Worm (Caenorhabditis elegans) whole organism, L1 larva: ENCODE data around the gene C37C3.12.

Experiments
- C04F5.9 ChIP-seq: sonication (generic microtip); optimal IDR thresholded peaks from 2 replicates; lab custom pipeline; 2016; ENCODE audit warnings: missing genetic modification characterization, missing compliant biosample characterization
- C16A3.4 ChIP-seq: fragments of 150-350 bp; optimal IDR thresholded peaks from 2 replicates; lab custom pipeline; 2014; ENCODE audit warnings: missing biosample characterization, missing genetic modification characterization
- C34B4.2 ChIP-seq: sonication (generic microtip); optimal IDR thresholded peaks from 2 replicates; lab custom pipeline; 2017; ENCODE audit warnings: mild to moderate bottlenecking, missing genetic modification characterization, missing compliant biosample characterization
- F16B12.6 ChIP-seq: fragments of 150-350 bp; optimal IDR thresholded peaks from 2 replicates; lab custom pipeline; 2014; ENCODE audit warnings: missing biosample characterization, missing genetic modification characterization
- aha-1 ChIP-seq: fragments of 150-350 bp; optimal IDR thresholded peaks from 2 replicates; lab custom pipeline; 2014; ENCODE audit warnings: missing biosample characterization, missing genetic modification characterization
- blmp-1 ChIP-seq: fragments of 150-350 bp; optimal IDR thresholded peaks from 2 replicates; lab custom pipeline; 2014; ENCODE audit warnings: missing biosample characterization, missing genetic modification characterization
- ceh-82 ChIP-seq, 3 experiments: fragments of 150-350 bp in 1 of 3; sonication (generic microtip) in 2 of 3; optimal IDR thresholded peaks; 2 replicates each; lab custom pipeline; 2014 to 2017; ENCODE audit warnings: missing biosample characterization in 3 of 3, missing genetic modification characterization in 3 of 3
- ceh-88 ChIP-seq: fragments of 200-800 bp; sonication (Bioruptor generic); IDR thresholded peaks from 2 replicates; pipeline ENCODE4 v1.3.6; 2022; ENCODE audit warnings: missing genetic modification characterization, missing compliant biosample characterization
- ceh-90 ChIP-seq: sonication (generic microtip); optimal IDR thresholded peaks from 2 replicates; lab custom pipeline; 2016; ENCODE audit warnings: missing genetic modification characterization, missing compliant biosample characterization
- dsc-1 ChIP-seq: sonication (generic microtip); optimal IDR thresholded peaks from 2 replicates; lab custom pipeline; 2016; ENCODE audit warnings: mild to moderate bottlenecking, missing genetic modification characterization, missing compliant biosample characterization
- efl-1 ChIP-seq, 4 experiments: fragments of 150-350 bp; optimal IDR thresholded peaks in 3 of 4; peaks in 1 of 4; 1 replicate in 1 of 4; 2 replicates in 3 of 4; lab custom pipeline; 2014; ENCODE audit warnings: missing biosample characterization in 2 of 4, missing genetic modification characterization in 2 of 4, missing genetic modification reagents in 2 of 4
- elt-3 ChIP-seq, 6 experiments: fragments of 150-350 bp in 1 of 6; sonication (generic microtip); optimal IDR thresholded peaks; 2 replicates each; lab custom pipeline; 2017 to 2018; ENCODE audit warnings: missing biosample characterization in 6 of 6, missing genetic modification characterization in 6 of 6, inconsistent platforms in 1 of 6
- fkh-10 ChIP-seq: sonication (generic microtip); optimal IDR thresholded peaks from 2 replicates; lab custom pipeline; 2017; ENCODE audit warnings: missing biosample characterization, missing genetic modification reagents, missing genetic modification characterization
- fos-1 ChIP-seq: fragments of 150-350 bp; optimal IDR thresholded peaks from 2 replicates; lab custom pipeline; 2014; ENCODE audit warnings: missing biosample characterization, missing genetic modification characterization
- grh-1 ChIP-seq: fragments of 200-800 bp; sonication (Bioruptor generic); IDR thresholded peaks from 2 replicates; pipeline ENCODE4 v1.3.6; 2022; ENCODE audit warnings: missing genetic modification reagents, missing genetic modification characterization, missing compliant biosample characterization
- hlh-17 ChIP-seq: fragments of 200-800 bp; sonication (Bioruptor generic); optimal IDR thresholded peaks from 2 replicates; lab custom pipeline; 2018; ENCODE audit warnings: missing genetic modification characterization, mild to moderate bottlenecking, missing compliant biosample characterization, moderate library complexity, borderline replicate concordance
- isw-1 ChIP-seq: fragments of 200-800 bp; sonication (Bioruptor generic); IDR thresholded peaks from 2 replicates; pipeline ENCODE4 v1.3.6; 2022; ENCODE audit warnings: missing genetic modification characterization, missing compliant biosample characterization
- jun-1 ChIP-seq: fragments of 150-350 bp; optimal IDR thresholded peaks from 2 replicates; lab custom pipeline; 2014; ENCODE audit warnings: missing biosample characterization, missing genetic modification reagents, missing genetic modification characterization
- lin-14 ChIP-seq: fragments of 200-800 bp; sonication (Bioruptor generic); optimal IDR thresholded peaks from 2 replicates; lab custom pipeline; 2018; ENCODE audit warnings: mild to moderate bottlenecking, missing genetic modification characterization, moderate library complexity, missing compliant biosample characterization
- lin-35 ChIP-seq, 2 experiments: fragments of 150-350 bp; optimal IDR thresholded peaks; 2 replicates each; lab custom pipeline; 2014; ENCODE audit warnings: missing biosample characterization in 2 of 2, missing genetic modification characterization in 2 of 2, missing genetic modification reagents in 2 of 2
- lin-39 ChIP-seq: fragments of 150-350 bp; optimal IDR thresholded peaks from 2 replicates; lab custom pipeline; 2014; ENCODE audit warnings: missing biosample characterization, missing genetic modification reagents, missing genetic modification characterization
- lir-3 ChIP-seq: sonication (generic microtip); optimal IDR thresholded peaks from 2 replicates; lab custom pipeline; 2016; ENCODE audit warnings: mild to moderate bottlenecking, missing genetic modification characterization, moderate library complexity, missing compliant biosample characterization; ENCODE audit not compliant: poor library complexity
- lsy-2 ChIP-seq, 2 experiments: fragments of 150-350 bp; optimal IDR thresholded peaks; 2 replicates each; lab custom pipeline; 2014; ENCODE audit warnings: missing biosample characterization in 2 of 2, missing genetic modification characterization in 2 of 2
- mab-9 ChIP-seq: fragments of 200-800 bp; sonication (Bioruptor generic); IDR thresholded peaks from 2 replicates; pipeline ENCODE4 v1.3.6; 2022; ENCODE audit warnings: missing genetic modification reagents, missing genetic modification characterization, missing compliant biosample characterization
- mdl-1 ChIP-seq, 2 experiments: fragments of 150-350 bp; optimal IDR thresholded peaks; 2 replicates each; lab custom pipeline; 2014 to 2017; ENCODE audit warnings: missing biosample characterization in 2 of 2, missing genetic modification characterization in 2 of 2, inconsistent platforms in 1 of 2
- mef-2 ChIP-seq: fragments of 150-350 bp; optimal IDR thresholded peaks from 2 replicates; lab custom pipeline; 2014; ENCODE audit warnings: missing biosample characterization, missing genetic modification characterization
- nhr-12 ChIP-seq: sonication (generic microtip); optimal IDR thresholded peaks from 2 replicates; lab custom pipeline; 2017; ENCODE audit warnings: missing biosample characterization, missing genetic modification characterization
- nhr-19 ChIP-seq: fragments of 200-800 bp; sonication (Bioruptor generic); conservative IDR thresholded peaks from 2 replicates; pipeline ENCODE4 v1.3.6; 2022; ENCODE audit warnings: missing genetic modification characterization, missing compliant biosample characterization
- nhr-20 ChIP-seq: sonication (generic microtip); optimal IDR thresholded peaks from 2 replicates; lab custom pipeline; 2016; ENCODE audit warnings: mild to moderate bottlenecking, missing genetic modification characterization, missing compliant biosample characterization
- nhr-237 ChIP-seq: fragments of 150-350 bp; optimal IDR thresholded peaks from 2 replicates; lab custom pipeline; 2014; ENCODE audit warnings: missing biosample characterization, missing genetic modification characterization
- nhr-47 ChIP-seq: sonication (generic microtip); optimal IDR thresholded peaks from 2 replicates; lab custom pipeline; 2016; ENCODE audit warnings: mild to moderate bottlenecking, missing genetic modification characterization, moderate library complexity, missing compliant biosample characterization
- nhr-71 ChIP-seq: sonication (generic microtip); optimal IDR thresholded peaks from 2 replicates; lab custom pipeline; 2016; ENCODE audit warnings: mild to moderate bottlenecking, missing genetic modification characterization, moderate library complexity, missing compliant biosample characterization
- nhr-77 ChIP-seq: fragments of 150-350 bp; optimal IDR thresholded peaks from 2 replicates; lab custom pipeline; 2014; ENCODE audit warnings: missing biosample characterization, missing genetic modification characterization
- nhr-84 ChIP-seq: sonication (generic microtip); optimal IDR thresholded peaks from 2 replicates; lab custom pipeline; 2017; ENCODE audit warnings: missing biosample characterization, missing genetic modification characterization
- pag-3 ChIP-seq: sonication (generic microtip); optimal IDR thresholded peaks from 2 replicates; lab custom pipeline; 2017; ENCODE audit warnings: missing genetic modification characterization, mild to moderate bottlenecking, missing compliant biosample characterization, antibody characterized with exemption, borderline replicate concordance; ENCODE audit not compliant: insufficient read depth
- rnt-1 ChIP-seq: sonication (generic microtip); optimal IDR thresholded peaks from 2 replicates; lab custom pipeline; 2016; ENCODE audit warnings: mild to moderate bottlenecking, missing genetic modification characterization, moderate library complexity, missing compliant biosample characterization
- snu-23 ChIP-seq: sonication (generic microtip); optimal IDR thresholded peaks from 2 replicates; lab custom pipeline; 2016; ENCODE audit warnings: missing genetic modification characterization, missing compliant biosample characterization
- sptf-1 ChIP-seq: fragments of 150-350 bp; optimal IDR thresholded peaks from 2 replicates; lab custom pipeline; 2014; ENCODE audit warnings: missing biosample characterization, missing genetic modification characterization
- sup-37 ChIP-seq: fragments of 200-800 bp; sonication (Bioruptor generic); optimal IDR thresholded peaks from 2 replicates; lab custom pipeline; 2018; ENCODE audit warnings: mild to moderate bottlenecking, missing genetic modification characterization, missing compliant biosample characterization
- swsn-7 ChIP-seq: sonication (generic microtip); optimal IDR thresholded peaks from 2 replicates; lab custom pipeline; 2016; ENCODE audit warnings: missing genetic modification characterization, missing compliant biosample characterization
- tbx-2 ChIP-seq: sonication (generic microtip); optimal IDR thresholded peaks from 2 replicates; lab custom pipeline; 2016; ENCODE audit warnings: missing genetic modification characterization, missing compliant biosample characterization
- unc-130 ChIP-seq: fragments of 150-350 bp; optimal IDR thresholded peaks from 2 replicates; lab custom pipeline; 2017; ENCODE audit warnings: missing biosample characterization, missing genetic modification characterization, inconsistent platforms
- unc-62 ChIP-seq: fragments of 150-350 bp; optimal IDR thresholded peaks from 2 replicates; lab custom pipeline; 2014; ENCODE audit warnings: missing biosample characterization, missing genetic modification reagents, missing genetic modification characterization
- unc-98 ChIP-seq: fragments of 200-800 bp; sonication (Bioruptor generic); IDR thresholded peaks from 2 replicates; pipeline ENCODE4 v1.3.6; 2022; ENCODE audit warnings: missing genetic modification characterization, missing compliant biosample characterization
- vab-15 ChIP-seq: sonication (generic microtip); optimal IDR thresholded peaks from 2 replicates; lab custom pipeline; 2017; ENCODE audit warnings: missing genotype, mild to moderate bottlenecking, missing genetic modification characterization, missing compliant biosample characterization
- xbp-1 ChIP-seq: sonication (generic microtip); optimal IDR thresholded peaks from 2 replicates; lab custom pipeline; 2016; ENCODE audit warnings: missing genetic modification characterization, missing compliant biosample characterization
- zip-4 ChIP-seq: fragments of 200-800 bp; sonication (Bioruptor generic); optimal IDR thresholded peaks from 2 replicates; lab custom pipeline; 2018; ENCODE audit warnings: mild to moderate bottlenecking, missing genetic modification characterization, moderate library complexity, missing compliant biosample characterization
- ztf-11 ChIP-seq, 2 experiments: sonication (generic microtip); optimal IDR thresholded peaks; 2 replicates each; lab custom pipeline; 2016 to 2017; ENCODE audit warnings: missing genetic modification characterization in 2 of 2, missing biosample characterization in 1 of 2, missing compliant biosample characterization in 1 of 2
- ztf-4 ChIP-seq: fragments of 150-350 bp; optimal IDR thresholded peaks from 2 replicates; lab custom pipeline; 2014; ENCODE audit warnings: missing biosample characterization, missing genetic modification characterization

C37C3.12 gene

ce11 chrV:7822655-7823054 is 16.7 kb downstream of the C37C3.12 start:
- no peak for TF ChIP-seq ceh-88 (GFP tag; lab: Robert Waterston, UW)
- TF ChIP-seq nhr-237 (tag; lab: Kevin White, UChicago) = no peak
- no peak for TF ChIP-seq mab-9 (GFP tag; lab: Robert Waterston, UW)
- TF ChIP-seq grh-1 (GFP tag; lab: Robert Waterston, UW) = no peak
- TF ChIP-seq rnt-1 (tag; lab: Kevin White, UChicago) = peak; percentile 80
- TF ChIP-seq lin-14 (GFP tag; lab: Kevin White, UChicago) = peak; percentile 90
- TF ChIP-seq nhr-71 = peak; percentile 86
- peak; percentile 49 for TF ChIP-seq dsc-1
- peak in 1 of 2 experiments; percentile 15 for TF ChIP-seq mdl-1 (tag; optimal IDR thresholded peaks at IDR 0.05; lab: Kevin White, UChicago)
- no peak for TF ChIP-seq nhr-84
- TF ChIP-seq zip-4 (GFP tag; lab: Kevin White, UChicago) = no peak
- no peak for TF ChIP-seq efl-1 (optimal IDR thresholded peaks at IDR 0.05; lab: Kevin White, UChicago)
- TF ChIP-seq efl-1 (GFP tag; optimal IDR thresholded peaks at IDR 0.05 in 1 of 2; lab: Kevin White, UChicago) = no peak
- peak; percentile 31 to 45 for TF ChIP-seq lsy-2 (tag; optimal IDR thresholded peaks at IDR 0.05; lab: Kevin White, UChicago)
- no peak for TF ChIP-seq pag-3 (tag; lab: Kevin White, UChicago)
- no peak for TF ChIP-seq unc-62
- peak; percentile 37 for TF ChIP-seq swsn-7
- peak; percentile 23 for TF ChIP-seq lin-39 (tag; lab: Kevin White, UChicago)
- peak; percentile 53 for TF ChIP-seq snu-23 (GFP tag; lab: Kevin White, UChicago)
- TF ChIP-seq aha-1 (tag; lab: Kevin White, UChicago) = no peak
- TF ChIP-seq fos-1 (tag; lab: Kevin White, UChicago) = peak; percentile 39
- TF ChIP-seq sup-37 (GFP tag; lab: Kevin White, UChicago) = no peak
- TF ChIP-seq xbp-1 (tag; lab: Kevin White, UChicago) = peak; percentile 29
- peak; percentile 44 for TF ChIP-seq nhr-20 (tag; lab: Kevin White, UChicago)
- peak; percentile 33 for TF ChIP-seq tbx-2 (tag; lab: Kevin White, UChicago)
- TF ChIP-seq ztf-4 (tag; lab: Kevin White, UChicago) = peak; percentile 56
- peak; percentile 47 for TF ChIP-seq nhr-19 (GFP tag; lab: Robert Waterston, UW)
- no peak for TF ChIP-seq C34B4.2 (tag; lab: Kevin White, UChicago)
- TF ChIP-seq jun-1 (tag; lab: Kevin White, UChicago) = no peak
- TF ChIP-seq unc-130 (tag; lab: Kevin White, UChicago) = peak; percentile 46
- no peak for TF ChIP-seq elt-3 (tag; optimal IDR thresholded peaks at IDR 0.05; lab: Kevin White, UChicago)
- 0 out of 2 replicates have a peak, but pooled peaks have one; percentile 27 for TF ChIP-seq unc-98 (GFP tag; lab: Robert Waterston, UW)
- peak; percentile 33 for TF ChIP-seq mef-2 (tag; lab: Kevin White, UChicago)

- TF ChIP-seq nhr-19 (GFP tag; lab: Robert Waterston, UW) = no peak
- TF ChIP-seq ceh-88 (GFP tag; lab: Robert Waterston, UW) = no peak
- no peak for TF ChIP-seq hlh-17 (GFP tag; lab: Kevin White, UChicago)
- no peak for TF ChIP-seq isw-1 (GFP tag; lab: Robert Waterston, UW)
- peak; percentile 44 to 78 for TF ChIP-seq lin-35 (GFP tag; optimal IDR thresholded peaks at IDR 0.05; lab: Kevin White, UChicago)
- TF ChIP-seq ceh-90 (tag; lab: Kevin White, UChicago) = no peak
- TF ChIP-seq snu-23 (GFP tag; lab: Kevin White, UChicago) = peak; percentile 37
- TF ChIP-seq F16B12.6 (tag; lab: Kevin White, UChicago) = peak; percentile 3
- TF ChIP-seq tbx-2 (tag; lab: Kevin White, UChicago) = peak; percentile 15
- no peak for TF ChIP-seq nhr-12 (tag; lab: Kevin White, UChicago)
- peak in 1 of 3 experiments; percentile 30 for TF ChIP-seq ceh-82 (tag; optimal IDR thresholded peaks at IDR 0.05; lab: Kevin White, UChicago)
- TF ChIP-seq nhr-20 (tag; lab: Kevin White, UChicago) = peak; percentile 54
- peak; percentile 36 for TF ChIP-seq nhr-47 (tag; lab: Kevin White, UChicago)
- TF ChIP-seq zip-4 (GFP tag; lab: Kevin White, UChicago) = no peak
- TF ChIP-seq lir-3 (tag; lab: Kevin White, UChicago) = peak; percentile 40
- TF ChIP-seq swsn-7 = peak; percentile 23
- TF ChIP-seq nhr-77 (tag; lab: Kevin White, UChicago) = peak; percentile 23
- no peak for TF ChIP-seq fkh-10 (GFP tag; lab: Kevin White, UChicago)
- no peak for TF ChIP-seq sptf-1
- peak; percentile 83 for TF ChIP-seq C16A3.4 (tag; lab: Kevin White, UChicago)
- TF ChIP-seq mef-2 (tag; lab: Kevin White, UChicago) = no peak
- TF ChIP-seq pag-3 (tag; lab: Kevin White, UChicago) = peak; percentile 25
- TF ChIP-seq ztf-11 (tag; optimal IDR thresholded peaks at IDR 0.05; lab: Kevin White, UChicago) = peak in 1 of 2 experiments; percentile 33
- TF ChIP-seq C04F5.9 = no peak
- TF ChIP-seq vab-15 (tag; lab: Kevin White, UChicago) = peak; percentile 86
- peak; percentile 1 to 81 for TF ChIP-seq lsy-2 (tag; optimal IDR thresholded peaks at IDR 0.05; lab: Kevin White, UChicago)
- no peak for TF ChIP-seq blmp-1
Observed at ce11 chrV:7820270-7820669, 19.1 kb downstream of the C37C3.12 start, which contains the start of gene lbp-4. lbp-4 (plus strand) TSS chrV:7820578.
